Worm (Caenorhabditis elegans): ENCODE results near the gene scl-3.

DNA sequence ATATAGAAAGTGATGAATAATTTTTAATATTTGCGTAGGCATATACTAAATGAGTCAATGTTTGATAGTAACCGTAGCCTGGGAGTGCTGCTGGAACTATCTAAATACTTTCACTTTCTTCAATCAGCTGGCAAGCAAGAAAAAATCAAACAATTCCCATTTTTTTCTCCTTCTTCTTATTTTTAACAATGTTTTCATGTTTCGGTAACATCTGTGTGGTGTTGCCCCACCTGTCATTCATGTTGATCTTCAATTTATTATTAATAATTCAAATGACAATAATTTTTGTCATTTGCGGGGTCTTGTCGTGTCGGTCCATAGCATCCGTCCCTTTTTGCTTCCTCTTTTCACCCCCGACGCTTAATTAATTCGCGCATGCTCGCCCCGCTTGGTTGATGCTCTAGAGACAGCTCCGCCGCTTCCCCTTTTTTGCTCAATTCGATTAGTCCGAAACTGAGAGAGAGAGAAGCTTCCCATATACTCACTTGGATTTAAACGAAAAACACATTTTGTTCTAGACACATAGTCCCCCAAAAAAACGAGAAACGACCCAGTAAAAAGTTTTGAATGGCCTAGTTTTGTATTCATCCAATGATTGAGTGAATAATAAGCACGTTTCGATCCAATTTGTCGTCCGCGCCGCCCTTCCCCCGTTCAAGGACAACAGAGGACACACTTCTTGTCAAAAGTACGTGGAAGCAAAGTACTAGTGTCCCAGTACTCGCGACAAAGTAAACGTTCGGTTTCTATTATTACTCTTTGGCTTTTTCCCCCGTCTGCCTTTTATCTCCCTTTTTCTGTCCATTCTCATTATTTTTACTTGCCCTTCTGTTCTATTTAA is 31.4 kb upstream of the scl-3 start:
- TF ChIP-seq snpc-4 (tag; optimal IDR thresholded peaks at IDR 0.05) = no peak
- TF ChIP-seq nhr-237 (tag; optimal IDR thresholded peaks at IDR 0.05) = no peak
- no peak for TF ChIP-seq blmp-1 (tag; optimal IDR thresholded peaks at IDR 0.05)
- no peak for TF ChIP-seq nhr-12 (tag; optimal IDR thresholded peaks at IDR 0.05)
- TF ChIP-seq lsy-2 (tag; optimal IDR thresholded peaks at IDR 0.05) = no peak

All from whole organism, mixed stage, embryonic.